Worm (Caenorhabditis elegans): Measurements from ENCODE around the gene F36F12.1.

- no peak for TF ChIP-seq nhr-76 (tag; optimal IDR thresholded peaks at IDR 0.05)
- TF ChIP-seq nhr-11 (tag; optimal IDR thresholded peaks at IDR 0.05): peak; percentile 43
- peak; percentile 12 for TF ChIP-seq nhr-28 (tag; optimal IDR thresholded peaks at IDR 0.05)
- no peak for TF ChIP-seq mdt-29 (GFP tag; IDR thresholded peaks at IDR 0.05)
- no peak for TF ChIP-seq lin-39 (tag; optimal IDR thresholded peaks at IDR 0.05)
- TF ChIP-seq Y5F2A.4 (GFP tag; optimal IDR thresholded peaks at IDR 0.05): no peak
- TF ChIP-seq snpc-4 (tag; optimal IDR thresholded peaks at IDR 0.05): no peak
- TF ChIP-seq lin-1 (GFP tag; IDR thresholded peaks at IDR 0.05): no peak
Measured at ce11 chrV:2138287-2138686, 35.3 kb upstream of the F36F12.1 start.

All from whole organism, L4 larva.